Worm (Caenorhabditis elegans) whole organism, L4 larva: Measurements from ENCODE around the gene Y48C3A.5.

Source experiments
- ceh-20 ChIP-seq: fragments of 200-800 bp; sonication (Bioruptor generic); IDR thresholded peaks from 2 replicates; pipeline ENCODE4 v1.3.6; 2022; ENCODE audit warnings: missing genetic modification reagents, missing genetic modification characterization, missing compliant biosample characterization
- daf-8 ChIP-seq: fragments of 200-800 bp; sonication (Bioruptor generic); IDR thresholded peaks from 2 replicates; pipeline ENCODE4 v1.3.6; 2022; ENCODE audit warnings: missing genetic modification characterization, missing compliant biosample characterization
- egl-27 ChIP-seq: sonication (generic microtip); optimal IDR thresholded peaks from 3 replicates; lab custom pipeline; 2017; ENCODE audit warnings: missing biosample characterization, missing genetic modification reagents, missing genetic modification characterization
- fkh-10 ChIP-seq: fragments of 150-350 bp; optimal IDR thresholded peaks from 2 replicates; lab custom pipeline; 2014; ENCODE audit warnings: missing biosample characterization, missing genetic modification reagents, missing genetic modification characterization
- jun-1 ChIP-seq: fragments of 150-350 bp; optimal IDR thresholded peaks from 2 replicates; lab custom pipeline; 2014; ENCODE audit warnings: missing biosample characterization, missing genetic modification reagents, missing genetic modification characterization
- lin-13 ChIP-seq: fragments of 150-350 bp; optimal IDR thresholded peaks from 2 replicates; lab custom pipeline; 2014; ENCODE audit warnings: missing biosample characterization, missing genetic modification reagents, missing genetic modification characterization
- lsy-2 ChIP-seq, 2 experiments: fragments of 150-350 bp in 1 of 2; sonication (generic microtip) in 1 of 2; optimal IDR thresholded peaks; 2 replicates each; lab custom pipeline; 2014 to 2017; ENCODE audit warnings: missing biosample characterization in 2 of 2, missing genetic modification characterization in 2 of 2
- mep-1 ChIP-seq: fragments of 150-350 bp; sonication (generic microtip); optimal IDR thresholded peaks from 3 replicates; lab custom pipeline; 2014; ENCODE audit warnings: missing biosample characterization, missing genetic modification characterization
- nhr-76 ChIP-seq: fragments of 150-350 bp; optimal IDR thresholded peaks from 2 replicates; lab custom pipeline; 2014; ENCODE audit warnings: missing biosample characterization, missing genetic modification characterization
- pha-4 ChIP-seq, 2 experiments: fragments of 150-350 bp in 1 of 2; fragments of 200-800 bp in 1 of 2; sonication (Bioruptor generic) in 1 of 2; IDR thresholded peaks in 1 of 2; optimal IDR thresholded peaks in 1 of 2; 2 replicates each; pipeline versions ENCODE4 v1.3.6 to Lab custom; 2014 to 2022; ENCODE audit warnings: missing genetic modification characterization in 2 of 2, missing genetic modification reagents in 2 of 2, missing biosample characterization in 1 of 2, missing compliant biosample characterization in 1 of 2
- skn-1 ChIP-seq: fragments of 150-350 bp; optimal IDR thresholded peaks from 2 replicates; lab custom pipeline; 2014; ENCODE audit warnings: missing biosample characterization, missing genetic modification characterization
- spr-3 ChIP-seq: fragments of 200-800 bp; sonication (Bioruptor generic); optimal IDR thresholded peaks from 2 replicates; lab custom pipeline; 2018; ENCODE audit warnings: mild to moderate bottlenecking, missing genetic modification characterization, missing compliant biosample characterization
- vab-7 ChIP-seq: fragments of 200-800 bp; sonication (Bioruptor generic); IDR thresholded peaks from 2 replicates; pipeline ENCODE4 v1.3.6; 2022; ENCODE audit warnings: missing genetic modification reagents, missing genetic modification characterization, missing compliant biosample characterization
- ztf-11 ChIP-seq: fragments of 150-350 bp; optimal IDR thresholded peaks from 2 replicates; lab custom pipeline; 2014; ENCODE audit warnings: missing biosample characterization, missing genetic modification characterization

- TF ChIP-seq spr-3 (no peak), lsy-2 (tag; optimal IDR thresholded peaks at IDR 0.05; lab: Kevin White, UChicago) (no peak), daf-8 (GFP tag; lab: Robert Waterston, UW) (no peak), ceh-20 (GFP tag; lab: Robert Waterston, UW) (no peak), mep-1 (tag; lab: Kevin White, UChicago) (peak; percentile 8), fkh-10 (GFP tag; lab: Kevin White, UChicago) (no peak), vab-7 (no peak), skn-1 (no peak), ztf-11 (tag; lab: Kevin White, UChicago) (no peak), lin-13 (GFP tag; lab: Kevin White, UChicago) (no peak), pha-4 (GFP tag; IDR thresholded peaks at IDR 0.05; lab: Robert Waterston, UW) (peak; percentile 38; the same call in 1 of the 2 replicates), pha-4 (tag; optimal IDR thresholded peaks at IDR 0.05; lab: Kevin White, UChicago) (no peak), jun-1 (tag; lab: Kevin White, UChicago) (no peak), nhr-76 (no peak), egl-27 (tag; lab: Kevin White, UChicago) (no peak)
These were observed 8.6 kb downstream of the Y48C3A.5 start for ce11 chrII:13279216-13280123.
